Worm (Caenorhabditis elegans): ENCODE data around the gene T25B9.2.

ce11 chrIV:10738328-10738727 lies 13.3 kb downstream of the T25B9.2 start, which contains the start of gene ssp-34:
- TF ChIP-seq F13C5.2 (tag; optimal IDR thresholded peaks at IDR 0.05) (no peak), ama-1 (optimal IDR thresholded peaks at IDR 0.05) (no peak), tbx-11 (GFP tag; IDR thresholded peaks at IDR 0.05) (no peak), ceh-13 (GFP tag; optimal IDR thresholded peaks at IDR 0.05) (no peak), flt-1 (GFP tag; IDR thresholded peaks at IDR 0.05) (no peak), tra-4 (tag; optimal IDR thresholded peaks at IDR 0.05) (no peak), hmg-4 (GFP tag; optimal IDR thresholded peaks at IDR 0.05) (no peak), tbx-37 (GFP tag; conservative IDR thresholded peaks at IDR 0.05) (no peak)

All from whole organism, early embryonic.